Worm (Caenorhabditis elegans) whole organism, L4 larva: ENCODE data around the gene hgrs-1.

Source experiments
- F26F4.8 ChIP-seq: fragments of 200-800 bp; sonication (Bioruptor generic); conservative IDR thresholded peaks from 2 replicates; pipeline ENCODE4 v1.3.6; 2022; ENCODE audit warnings: missing genetic modification characterization, missing compliant biosample characterization
- R02D3.7 ChIP-seq: fragments of 150-350 bp; sonication (generic microtip); optimal IDR thresholded peaks from 3 replicates; lab custom pipeline; 2014; ENCODE audit warnings: missing biosample characterization, missing genetic modification characterization
- T20F7.1 ChIP-seq: fragments of 200-800 bp; sonication (Bioruptor generic); optimal IDR thresholded peaks from 2 replicates; lab custom pipeline; 2018; ENCODE audit warnings: mild to moderate bottlenecking, missing genetic modification characterization, missing compliant biosample characterization
- T26A8.4 ChIP-seq: fragments of 200-800 bp; sonication (Bioruptor generic); IDR thresholded peaks from 2 replicates; pipeline ENCODE4 v1.3.6; 2022; ENCODE audit warnings: missing genetic modification characterization, missing compliant biosample characterization
- Y105C5A.15 ChIP-seq: fragments of 200-800 bp; sonication (Bioruptor generic); IDR thresholded peaks from 2 replicates; pipeline ENCODE4 v1.3.6; 2022; ENCODE audit warnings: missing genetic modification characterization, missing compliant biosample characterization
- Y75B8A.6 ChIP-seq: fragments of 200-800 bp; sonication (Bioruptor generic); IDR thresholded peaks from 2 replicates; pipeline ENCODE4 v1.3.6; 2022; ENCODE audit warnings: missing genetic modification reagents, missing genetic modification characterization, missing compliant biosample characterization
- ZK546.5 ChIP-seq, 2 experiments: sonication (generic microtip); optimal IDR thresholded peaks; 2 replicates each; lab custom pipeline; 2017; ENCODE audit warnings: missing biosample characterization in 2 of 2, missing genetic modification characterization in 2 of 2
- aha-1 ChIP-seq: fragments of 150-350 bp; peaks from one replicate; lab custom pipeline; 2014; ENCODE audit warnings: missing biosample characterization, missing genetic modification characterization
- arid-1 ChIP-seq: fragments of 200-800 bp; sonication (Bioruptor generic); conservative IDR thresholded peaks from 2 replicates; pipeline ENCODE4 v1.3.6; 2022; ENCODE audit warnings: missing genetic modification reagents, missing genetic modification characterization, missing compliant biosample characterization
- ceh-32 ChIP-seq: sonication (generic microtip); optimal IDR thresholded peaks from 2 replicates; lab custom pipeline; 2016; ENCODE audit warnings: mild to moderate bottlenecking, missing genetic modification characterization, missing compliant biosample characterization; ENCODE audit not compliant: poor library complexity
- ces-1 ChIP-seq: fragments of 150-350 bp; sonication (generic microtip); optimal IDR thresholded peaks from 4 replicates; lab custom pipeline; 2014; ENCODE audit warnings: missing biosample characterization, missing genetic modification reagents, missing genetic modification characterization
- dmd-8 ChIP-seq: fragments of 200-800 bp; sonication (Bioruptor generic); IDR thresholded peaks from 2 replicates; pipeline ENCODE4 v1.3.6; 2022; ENCODE audit warnings: missing genetic modification characterization, missing compliant biosample characterization
- dpl-1 ChIP-seq: fragments of 150-350 bp; optimal IDR thresholded peaks from 2 replicates; lab custom pipeline; 2014; ENCODE audit warnings: missing biosample characterization, missing genetic modification reagents, missing genetic modification characterization
- dve-1 ChIP-seq: sonication (generic microtip); optimal IDR thresholded peaks from 2 replicates; lab custom pipeline; 2017; ENCODE audit warnings: antibody characterized with exemption, mild to moderate bottlenecking, missing genetic modification characterization, missing compliant biosample characterization; ENCODE audit not compliant: insufficient read depth
- fkh-10 ChIP-seq: fragments of 150-350 bp; optimal IDR thresholded peaks from 2 replicates; lab custom pipeline; 2014; ENCODE audit warnings: missing biosample characterization, missing genetic modification reagents, missing genetic modification characterization
- hlh-11 ChIP-seq: fragments of 200-800 bp; sonication (Bioruptor generic); optimal IDR thresholded peaks from 2 replicates; lab custom pipeline; 2018; ENCODE audit warnings: mild to moderate bottlenecking, missing genetic modification characterization, missing compliant biosample characterization
- hlh-30 ChIP-seq: sonication (generic microtip); optimal IDR thresholded peaks from 2 replicates; lab custom pipeline; 2017; ENCODE audit warnings: antibody characterized with exemption, mild to moderate bottlenecking, missing genetic modification characterization, missing compliant biosample characterization; ENCODE audit not compliant: insufficient read depth
- lir-3 ChIP-seq: sonication (generic microtip); optimal IDR thresholded peaks from 2 replicates; lab custom pipeline; 2016; ENCODE audit warnings: mild to moderate bottlenecking, missing genetic modification characterization, missing compliant biosample characterization
- madf-5 ChIP-seq, 2 experiments: fragments of 200-800 bp; sonication (Bioruptor generic); IDR thresholded peaks; 2 replicates each; pipeline ENCODE4 v1.3.6; 2022; ENCODE audit warnings: missing compliant biosample characterization in 2 of 2, missing genetic modification characterization in 2 of 2
- mdl-1 ChIP-seq, 2 experiments: fragments of 150-350 bp in 1 of 2; sonication (generic microtip) in 1 of 2; optimal IDR thresholded peaks; 2 replicates each; lab custom pipeline; 2014 to 2017; ENCODE audit warnings: missing biosample characterization in 2 of 2, missing genetic modification characterization in 2 of 2
- mdt-29 ChIP-seq: fragments of 200-800 bp; sonication (Bioruptor generic); IDR thresholded peaks from 2 replicates; pipeline ENCODE4 v1.3.6; 2022; ENCODE audit warnings: missing genetic modification reagents, missing genetic modification characterization, missing compliant biosample characterization
- mep-1 ChIP-seq: fragments of 150-350 bp; sonication (generic microtip); optimal IDR thresholded peaks from 3 replicates; lab custom pipeline; 2014; ENCODE audit warnings: missing biosample characterization, missing genetic modification characterization
- nhr-10 ChIP-seq: fragments of 150-350 bp; optimal IDR thresholded peaks from 2 replicates; lab custom pipeline; 2014; ENCODE audit warnings: missing biosample characterization, missing genetic modification characterization
- nhr-102 ChIP-seq: sonication (generic microtip); optimal IDR thresholded peaks from 2 replicates; lab custom pipeline; 2016; ENCODE audit warnings: mild to moderate bottlenecking, missing genetic modification characterization, moderate library complexity, missing compliant biosample characterization
- nhr-11 ChIP-seq: fragments of 150-350 bp; optimal IDR thresholded peaks from 2 replicates; lab custom pipeline; 2014; ENCODE audit warnings: missing biosample characterization, missing genetic modification characterization
- nhr-111 ChIP-seq: fragments of 200-800 bp; sonication (Bioruptor generic); optimal IDR thresholded peaks from 2 replicates; lab custom pipeline; 2018; ENCODE audit warnings: mild to moderate bottlenecking, missing genetic modification characterization, missing compliant biosample characterization
- nhr-25 ChIP-seq: sonication (generic microtip); optimal IDR thresholded peaks from 2 replicates; lab custom pipeline; 2017; ENCODE audit warnings: missing genetic modification characterization, mild to moderate bottlenecking, missing compliant biosample characterization, antibody characterized with exemption, moderate library complexity, borderline replicate concordance; ENCODE audit not compliant: insufficient read depth
- nhr-48 ChIP-seq: sonication (generic microtip); optimal IDR thresholded peaks from 2 replicates; lab custom pipeline; 2016; ENCODE audit warnings: mild to moderate bottlenecking, missing genetic modification characterization, missing compliant biosample characterization
- pha-4 ChIP-seq, 2 experiments: fragments of 150-350 bp in 1 of 2; fragments of 200-800 bp in 1 of 2; sonication (Bioruptor generic) in 1 of 2; IDR thresholded peaks in 1 of 2; optimal IDR thresholded peaks in 1 of 2; 2 replicates each; pipeline versions ENCODE4 v1.3.6 to Lab custom; 2014 to 2022; ENCODE audit warnings: missing genetic modification characterization in 2 of 2, missing genetic modification reagents in 2 of 2, missing biosample characterization in 1 of 2, missing compliant biosample characterization in 1 of 2
- php-3 ChIP-seq: fragments of 200-800 bp; sonication (Bioruptor generic); IDR thresholded peaks from 2 replicates; pipeline ENCODE4 v1.3.6; 2022; ENCODE audit warnings: missing genetic modification reagents, missing genetic modification characterization, missing compliant biosample characterization
- rbr-2 ChIP-seq: sonication (generic microtip); optimal IDR thresholded peaks from 2 replicates; lab custom pipeline; 2016; ENCODE audit warnings: missing genotype, missing genetic modification characterization, missing compliant biosample characterization
- sdz-12 ChIP-seq: fragments of 200-800 bp; sonication (Bioruptor generic); optimal IDR thresholded peaks from 2 replicates; lab custom pipeline; 2018; ENCODE audit warnings: mild to moderate bottlenecking, missing genetic modification characterization, missing compliant biosample characterization
- set-16 ChIP-seq: fragments of 200-800 bp; sonication (Bioruptor generic); IDR thresholded peaks from 2 replicates; pipeline ENCODE4 v1.3.6; 2022; ENCODE audit warnings: missing genetic modification reagents, missing genetic modification characterization, missing compliant biosample characterization
- spr-1 ChIP-seq: sonication (generic microtip); optimal IDR thresholded peaks from 2 replicates; lab custom pipeline; 2016; ENCODE audit warnings: mild to moderate bottlenecking, missing genetic modification characterization, missing compliant biosample characterization
- spr-3 ChIP-seq: fragments of 200-800 bp; sonication (Bioruptor generic); optimal IDR thresholded peaks from 2 replicates; lab custom pipeline; 2018; ENCODE audit warnings: mild to moderate bottlenecking, missing genetic modification characterization, missing compliant biosample characterization
- tag-97 ChIP-seq: fragments of 200-800 bp; sonication (Bioruptor generic); IDR thresholded peaks from 2 replicates; pipeline ENCODE4 v1.3.6; 2022; ENCODE audit warnings: missing genetic modification characterization, missing compliant biosample characterization
- unc-62 ChIP-seq, 3 experiments: fragments of 150-350 bp in 1 of 3; sonication (generic microtip); optimal IDR thresholded peaks in 2 of 3; peaks in 1 of 3; 1 replicate in 1 of 3; 2 replicates in 2 of 3; lab custom pipeline; 2014 to 2017; ENCODE audit warnings: missing biosample characterization in 3 of 3, missing genetic modification characterization in 3 of 3, missing genetic modification reagents in 3 of 3, missing genotype in 1 of 3
- zfp-2 ChIP-seq: sonication (generic microtip); optimal IDR thresholded peaks from 2 replicates; lab custom pipeline; 2016; ENCODE audit warnings: mild to moderate bottlenecking, missing genetic modification characterization, missing compliant biosample characterization
- zfp-3 ChIP-seq: fragments of 200-800 bp; sonication (Bioruptor generic); conservative IDR thresholded peaks from 2 replicates; pipeline ENCODE4 v1.3.6; 2022; ENCODE audit warnings: missing genetic modification reagents, missing genetic modification characterization, missing compliant biosample characterization

The hgrs-1 gene

DNA sequence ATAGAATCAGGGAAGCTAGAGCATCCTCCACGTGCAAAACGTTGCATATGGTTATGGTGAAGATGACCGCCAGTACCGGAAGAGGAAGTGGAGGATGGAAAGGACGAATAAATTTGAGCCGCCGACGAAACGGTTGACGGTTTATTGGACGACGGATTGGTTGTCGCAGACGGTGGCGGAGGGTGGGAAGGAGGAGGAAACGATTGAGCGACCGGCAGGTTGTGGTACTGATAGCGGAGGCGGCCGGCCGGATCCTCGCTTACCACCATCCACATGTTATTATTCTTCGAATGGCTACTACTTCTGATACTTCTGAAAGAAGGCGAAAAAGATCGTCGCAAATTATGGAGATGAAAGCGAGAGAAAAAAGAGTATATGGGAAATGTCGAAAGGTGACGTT lies 13.0 kb downstream of the hgrs-1 start:
- no peak for TF ChIP-seq nhr-111
- no peak for TF ChIP-seq madf-5 (GFP tag; IDR thresholded peaks at IDR 0.05; lab: Robert Waterston, UW)
- no peak for TF ChIP-seq unc-62 (GFP tag; optimal IDR thresholded peaks at IDR 0.05 in 1 of 2; lab: Kevin White, UChicago)
- no peak for TF ChIP-seq unc-62 (tag; optimal IDR thresholded peaks at IDR 0.05; lab: Kevin White, UChicago)
- peak; percentile 66 for TF ChIP-seq set-16 (GFP tag; lab: Robert Waterston, UW)
- peak; percentile 45 for TF ChIP-seq aha-1 (tag; lab: Kevin White, UChicago)
- TF ChIP-seq dve-1 = no peak

DNA sequence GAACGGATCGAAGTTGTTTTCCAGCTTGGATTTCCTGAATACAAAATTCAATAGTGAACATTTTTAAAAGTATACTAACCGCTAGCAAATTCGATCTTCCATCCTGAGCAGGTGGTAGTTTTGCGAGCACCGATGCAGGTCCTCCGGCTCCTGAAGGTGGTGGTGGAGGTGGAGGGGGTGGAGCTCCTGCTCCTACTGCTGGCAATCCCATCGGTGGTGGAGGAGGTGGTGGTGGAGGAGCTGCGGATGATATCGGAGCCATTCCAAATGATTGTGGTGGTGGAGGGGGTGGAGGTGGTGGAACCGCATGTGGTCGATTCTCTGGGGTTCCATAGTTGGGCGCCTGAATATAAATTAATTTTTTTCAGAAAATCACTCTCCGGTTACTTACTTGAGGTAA lies 16.2 kb downstream of the hgrs-1 start:
- TF ChIP-seq Y75B8A.6 (no peak), unc-62 (GFP tag; optimal IDR thresholded peaks at IDR 0.05 in 1 of 2; lab: Kevin White, UChicago) (peak in 1 of 2 experiments; percentile 6), unc-62 (tag; optimal IDR thresholded peaks at IDR 0.05; lab: Kevin White, UChicago) (no peak), set-16 (GFP tag; lab: Robert Waterston, UW) (peak; percentile 95), pha-4 (GFP tag; IDR thresholded peaks at IDR 0.05; lab: Robert Waterston, UW) (0 out of 2 replicates have a peak, but pooled peaks have one; percentile 8), pha-4 (tag; optimal IDR thresholded peaks at IDR 0.05; lab: Kevin White, UChicago) (no peak)

DNA sequence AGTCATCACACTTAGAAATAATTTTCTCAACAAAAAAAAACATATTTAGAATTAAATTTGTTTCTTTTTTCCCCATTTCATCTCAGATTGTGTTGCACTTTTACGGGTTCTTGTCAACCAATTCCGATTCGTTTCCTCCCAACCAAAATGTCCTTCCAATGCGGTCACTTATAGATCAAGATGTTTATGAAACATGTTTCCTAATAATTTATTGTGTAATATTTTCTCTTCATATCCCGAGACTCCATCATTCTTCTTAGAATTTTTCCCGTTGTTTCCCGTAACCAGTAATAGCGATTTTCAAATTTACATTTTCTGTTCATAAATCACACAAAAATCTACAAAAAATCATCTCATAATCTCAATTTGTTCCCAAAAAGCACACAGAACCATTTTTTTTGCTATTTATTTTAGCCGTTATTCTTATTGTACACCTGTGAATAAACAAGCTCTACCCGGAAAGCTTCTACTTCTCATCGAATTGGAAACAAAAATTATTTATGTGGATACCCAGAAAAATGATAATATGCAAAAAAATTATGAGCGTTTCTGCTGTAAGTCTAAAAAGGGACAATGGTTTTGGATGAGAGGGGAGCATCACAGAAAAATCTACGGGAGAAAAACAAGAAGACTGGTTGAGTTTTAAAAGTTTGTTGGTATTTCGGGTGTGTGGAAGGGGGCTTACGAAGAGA lies 17.3 kb downstream of the hgrs-1 start:
- no peak for TF ChIP-seq nhr-102
- no peak for TF ChIP-seq php-3
- TF ChIP-seq zfp-3 (GFP tag; lab: Robert Waterston, UW) = no peak
- peak; percentile 58 for TF ChIP-seq aha-1 (tag; lab: Kevin White, UChicago)
- TF ChIP-seq mdt-29 (GFP tag; lab: Robert Waterston, UW) = no peak
- TF ChIP-seq unc-62 (GFP tag; optimal IDR thresholded peaks at IDR 0.05 in 1 of 2; lab: Kevin White, UChicago) = peak in 1 of 2 experiments; percentile 98
- TF ChIP-seq unc-62 (tag; optimal IDR thresholded peaks at IDR 0.05; lab: Kevin White, UChicago) = no peak
- TF ChIP-seq hlh-30 (tag; lab: Kevin White, UChicago) = no peak
- no peak for TF ChIP-seq nhr-25 (tag; lab: Kevin White, UChicago)
- TF ChIP-seq rbr-2 (tag; lab: Kevin White, UChicago) = no peak
- TF ChIP-seq lir-3 (tag; lab: Kevin White, UChicago) = no peak
- no peak for TF ChIP-seq hlh-11
- no peak for TF ChIP-seq ceh-32 (tag; lab: Kevin White, UChicago)
- no peak for TF ChIP-seq mdl-1 (tag; optimal IDR thresholded peaks at IDR 0.05; lab: Kevin White, UChicago)
- TF ChIP-seq nhr-10 (tag; lab: Kevin White, UChicago) = no peak
- TF ChIP-seq dpl-1 (GFP tag; lab: Kevin White, UChicago) = no peak
- no peak for TF ChIP-seq fkh-10
- TF ChIP-seq F26F4.8 (GFP tag; lab: Robert Waterston, UW) = no peak
- TF ChIP-seq sdz-12 (GFP tag; lab: Kevin White, UChicago) = no peak
- no peak for TF ChIP-seq dmd-8 (GFP tag; lab: Robert Waterston, UW)
- TF ChIP-seq nhr-48 (tag; lab: Kevin White, UChicago) = no peak
- TF ChIP-seq ces-1 (GFP tag; lab: Kevin White, UChicago) = no peak
- no peak for TF ChIP-seq T26A8.4
- no peak for TF ChIP-seq mep-1 (tag; lab: Kevin White, UChicago)
- TF ChIP-seq tag-97 (GFP tag; lab: Robert Waterston, UW) = no peak
- TF ChIP-seq spr-1 (tag; lab: Kevin White, UChicago) = no peak
- TF ChIP-seq spr-3 (GFP tag; lab: Kevin White, UChicago) = no peak
- TF ChIP-seq nhr-11 (tag; lab: Kevin White, UChicago) = no peak
- TF ChIP-seq R02D3.7 (tag; lab: Kevin White, UChicago) = no peak
- 0 out of 2 replicates have a peak, but pooled peaks have one; percentile 17 for TF ChIP-seq arid-1 (GFP tag; lab: Robert Waterston, UW)
- TF ChIP-seq T20F7.1 (GFP tag; lab: Kevin White, UChicago) = no peak
- no peak for TF ChIP-seq Y75B8A.6
- peak; percentile 7; the same call in 1 of the 2 replicates for TF ChIP-seq Y105C5A.15 (GFP tag; lab: Robert Waterston, UW)
- no peak for TF ChIP-seq ZK546.5 (tag; optimal IDR thresholded peaks at IDR 0.05; lab: Kevin White, UChicago)
- no peak for TF ChIP-seq zfp-2 (tag; lab: Kevin White, UChicago)
